Worm (Caenorhabditis elegans) whole organism, L2 larva: ENCODE measurements around the gene gst-34.

Source experiments
- blmp-1 ChIP-seq: sonication (generic microtip); optimal IDR thresholded peaks from 2 replicates; lab custom pipeline; 2017; ENCODE audit warnings: missing genetic modification characterization, mild to moderate bottlenecking, missing compliant biosample characterization, antibody characterized with exemption, moderate library complexity; ENCODE audit not compliant: insufficient read depth
- elt-1 ChIP-seq: fragments of 150-350 bp; optimal IDR thresholded peaks from 2 replicates; lab custom pipeline; 2014; ENCODE audit warnings: missing biosample characterization, missing genetic modification characterization
- mdl-1 ChIP-seq, 2 experiments: fragments of 150-350 bp in 1 of 2; sonication (generic microtip) in 1 of 2; optimal IDR thresholded peaks; 2 replicates each; lab custom pipeline; 2017; ENCODE audit warnings: missing biosample characterization in 2 of 2, missing genetic modification characterization in 2 of 2
- unc-62 ChIP-seq: fragments of 150-350 bp; optimal IDR thresholded peaks from 2 replicates; lab custom pipeline; 2014; ENCODE audit warnings: missing biosample characterization, missing genetic modification reagents, missing genetic modification characterization

ce11 chrII:15205346-15205745 is 22.3 kb upstream of the gst-34 start:
- TF ChIP-seq mdl-1 (tag; optimal IDR thresholded peaks at IDR 0.05; lab: Kevin White, UChicago) = peak; percentile 0 to 62
- TF ChIP-seq blmp-1 (tag; lab: Kevin White, UChicago) = peak; percentile 67
- no peak for TF ChIP-seq unc-62 (GFP tag; lab: Kevin White, UChicago)
- TF ChIP-seq elt-1 (tag; lab: Kevin White, UChicago) = no peak
